Fruit fly (Drosophila melanogaster): Measurements from ENCODE around the gene Ref1.

dm6 chr3R:7105503-7106164, 25.4 kb upstream of the Ref1 start:
- no peak for TF ChIP-seq Pif1A (GFP tag; optimal IDR thresholded peaks at IDR 0.05)
- TF ChIP-seq D1 (tag; optimal IDR thresholded peaks at IDR 0.05): no peak
- no peak for TF ChIP-seq CG17806 (tag; optimal IDR thresholded peaks at IDR 0.05)
- no peak for TF ChIP-seq Ets98B (GFP tag; IDR thresholded peaks at IDR 0.05)
- TF ChIP-seq CG12605 (GFP tag; IDR thresholded peaks at IDR 0.05): no peak
- TF ChIP-seq CG9948 (tag; optimal IDR thresholded peaks at IDR 0.05): no peak
- no peak for TF ChIP-seq CG4496 (GFP tag; IDR thresholded peaks at IDR 0.05)
- TF ChIP-seq CG8159 (tag; optimal IDR thresholded peaks at IDR 0.05): no peak
- no peak for TF ChIP-seq CG8301 (tag; optimal IDR thresholded peaks at IDR 0.05)
- TF ChIP-seq EcR (GFP tag; optimal IDR thresholded peaks at IDR 0.05): no peak
- TF ChIP-seq CG15710 (tag; optimal IDR thresholded peaks at IDR 0.05): no peak
- no peak for TF ChIP-seq CG13204 (GFP tag; optimal IDR thresholded peaks at IDR 0.05)
- TF ChIP-seq CG10348 (GFP tag; IDR thresholded peaks at IDR 0.05): no peak
- no peak for TF ChIP-seq CG34367 (tag; optimal IDR thresholded peaks at IDR 0.05)

Measured in whole organism, pupa.